Fruit fly (Drosophila melanogaster) whole organism, adult: ENCODE data around the gene CG5877.

Source experiments
- CG11617 ChIP-seq: fragments of 200-800 bp; sonication (Bioruptor generic); optimal IDR thresholded peaks from 2 replicates; lab custom pipeline; 2017; ENCODE audit warnings: mild to moderate bottlenecking, missing biosample characterization, missing genetic modification reagents, missing genetic modification characterization
- CG12768 ChIP-seq: fragments of 200-800 bp; sonication (Bioruptor generic); optimal IDR thresholded peaks from 2 replicates; lab custom pipeline; 2017; ENCODE audit warnings: missing biosample characterization, missing genetic modification characterization, mild to moderate bottlenecking, moderate library complexity, missing genetic modification reagents
- CG1620 ChIP-seq: fragments of 200-800 bp; sonication (Bioruptor generic); optimal IDR thresholded peaks from 2 replicates; lab custom pipeline; 2016; ENCODE audit warnings: missing biosample characterization, missing genetic modification characterization
- Clk ChIP-seq: fragments of 200-800 bp; sonication (Bioruptor generic); optimal IDR thresholded peaks from 2 replicates; lab custom pipeline; 2017; ENCODE audit warnings: missing biosample characterization, missing genetic modification characterization
- Crg-1 ChIP-seq: fragments of 200-800 bp; sonication (Bioruptor generic); optimal IDR thresholded peaks from 2 replicates; lab custom pipeline; 2016; ENCODE audit warnings: missing biosample characterization, missing genetic modification characterization
- Mnt ChIP-seq: fragments of 200-800 bp; sonication (Bioruptor generic); optimal IDR thresholded peaks from 2 replicates; lab custom pipeline; 2016; ENCODE audit warnings: missing biosample characterization, mild to moderate bottlenecking, missing genetic modification characterization
- bab1 ChIP-seq: fragments of 200-800 bp; sonication (Bioruptor generic); optimal IDR thresholded peaks from 3 replicates; lab custom pipeline; 2019; ENCODE audit warnings: missing biosample characterization, mild to moderate bottlenecking, missing genetic modification characterization, moderate library complexity
- cic ChIP-seq: fragments of 200-800 bp; sonication (Bioruptor generic); optimal IDR thresholded peaks from 2 replicates; lab custom pipeline; 2017; ENCODE audit warnings: missing biosample characterization, mild to moderate bottlenecking, missing genetic modification characterization, moderate library complexity
- cnc ChIP-seq, 2 experiments: fragments of >200 bp; optimal IDR thresholded peaks; 2 replicates each; lab custom pipeline; 2017
- kay ChIP-seq: fragments of 200-800 bp; sonication (Bioruptor generic); peaks from one replicate; lab custom pipeline; 2016; ENCODE audit warnings: missing biosample characterization, missing genetic modification characterization, borderline replicate concordance

DNA sequence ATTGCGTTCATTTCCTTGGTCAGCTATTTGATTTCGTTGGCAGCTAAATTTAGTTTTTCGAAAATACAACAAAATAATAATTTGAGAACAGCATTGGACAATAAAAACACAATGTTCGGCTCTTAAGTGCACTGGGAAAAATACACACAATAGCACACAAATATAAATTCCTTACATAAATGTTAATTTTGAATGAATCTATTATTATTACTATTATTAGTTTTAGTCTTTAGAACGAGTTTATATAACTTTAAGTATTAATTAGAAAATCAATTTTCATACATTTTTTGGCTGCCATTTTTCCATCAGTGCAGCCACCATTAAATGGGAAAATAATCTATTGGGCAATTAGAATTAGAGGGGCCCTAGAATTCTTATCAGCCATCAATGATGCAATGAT, 17.1 kb downstream of the CG5877 start:
- TF ChIP-seq bab1 (GFP tag; lab: Kevin White, UChicago) (no peak), CG1620 (GFP tag; lab: Kevin White, UChicago) (no peak), CG11617 (GFP tag; lab: Kevin White, UChicago) (no peak), kay (GFP tag; lab: Kevin White, UChicago) (no peak), CG12768 (GFP tag; lab: Kevin White, UChicago) (no peak), cnc (optimal IDR thresholded peaks at IDR 0.05; lab: Kevin White, UChicago) (no peak), Clk (GFP tag; lab: Kevin White, UChicago) (no peak), Mnt (GFP tag; lab: Kevin White, UChicago) (no peak), cic (GFP tag; lab: Kevin White, UChicago) (no peak), Crg-1 (GFP tag; lab: Kevin White, UChicago) (no peak)
